Worm (Caenorhabditis elegans) whole organism, L3 larva: Measurements from ENCODE around the gene F53F4.4.

ENCODE experiments used
- R02D3.7 ChIP-seq: fragments of 150-350 bp; optimal IDR thresholded peaks from 2 replicates; lab custom pipeline; 2014; ENCODE audit warnings: missing biosample characterization, missing genetic modification characterization
- aly-2 ChIP-seq: fragments of 150-350 bp; optimal IDR thresholded peaks from 2 replicates; lab custom pipeline; 2014; ENCODE audit warnings: missing biosample characterization, missing genetic modification characterization
- ceh-28 ChIP-seq: fragments of 150-350 bp; optimal IDR thresholded peaks from 2 replicates; lab custom pipeline; 2014; ENCODE audit warnings: missing biosample characterization, missing genetic modification reagents, missing genetic modification characterization
- ceh-9 ChIP-seq: sonication (generic microtip); optimal IDR thresholded peaks from 2 replicates; lab custom pipeline; 2018; ENCODE audit warnings: missing biosample characterization, missing genetic modification characterization
- egl-5 ChIP-seq: fragments of 150-350 bp; optimal IDR thresholded peaks from 2 replicates; lab custom pipeline; 2017; ENCODE audit warnings: missing biosample characterization, missing genetic modification reagents, missing genetic modification characterization, inconsistent platforms
- elt-3 ChIP-seq, 3 experiments: fragments of 150-350 bp in 1 of 3; sonication (generic microtip) in 2 of 3; optimal IDR thresholded peaks; 2 replicates in 2 of 3; 4 replicates in 1 of 3; lab custom pipeline; 2014 to 2017; ENCODE audit warnings: missing biosample characterization in 3 of 3, missing genetic modification characterization in 3 of 3
- fos-1 ChIP-seq: fragments of 150-350 bp; optimal IDR thresholded peaks from 2 replicates; lab custom pipeline; 2014; ENCODE audit warnings: missing biosample characterization, missing genetic modification characterization
- hmg-11 ChIP-seq: sonication (generic microtip); optimal IDR thresholded peaks from 2 replicates; lab custom pipeline; 2016; ENCODE audit warnings: missing genetic modification characterization, missing compliant biosample characterization
- jun-1 ChIP-seq: fragments of 150-350 bp; optimal IDR thresholded peaks from 2 replicates; lab custom pipeline; 2014; ENCODE audit warnings: missing biosample characterization, missing genetic modification reagents, missing genetic modification characterization
- lin-15B ChIP-seq: fragments of 150-350 bp; optimal IDR thresholded peaks from 2 replicates; lab custom pipeline; 2014; ENCODE audit warnings: missing biosample characterization, missing genetic modification characterization
- lin-39 ChIP-seq: fragments of 150-350 bp; optimal IDR thresholded peaks from 2 replicates; lab custom pipeline; 2018; ENCODE audit warnings: missing biosample characterization, missing genetic modification reagents, missing genetic modification characterization
- lsy-12 ChIP-seq: sonication (generic microtip); optimal IDR thresholded peaks from 2 replicates; lab custom pipeline; 2016; ENCODE audit warnings: mild to moderate bottlenecking, missing genetic modification characterization, missing compliant biosample characterization
- mdl-1 ChIP-seq: fragments of 150-350 bp; optimal IDR thresholded peaks from 2 replicates; lab custom pipeline; 2014; ENCODE audit warnings: missing biosample characterization, missing genetic modification characterization
- mml-1 ChIP-seq: fragments of 150-350 bp; sonication (generic microtip); optimal IDR thresholded peaks from 3 replicates; lab custom pipeline; 2014; ENCODE audit warnings: missing biosample characterization, missing genetic modification characterization
- nfya-1 ChIP-seq: sonication (generic microtip); optimal IDR thresholded peaks from 2 replicates; lab custom pipeline; 2017; ENCODE audit warnings: missing genetic modification characterization, mild to moderate bottlenecking, missing compliant biosample characterization, antibody characterized with exemption, moderate library complexity; ENCODE audit not compliant: insufficient read depth
- nhr-11 ChIP-seq: fragments of 150-350 bp; optimal IDR thresholded peaks from 2 replicates; lab custom pipeline; 2014; ENCODE audit warnings: missing biosample characterization, missing genetic modification characterization
- nhr-12 ChIP-seq: fragments of 150-350 bp; optimal IDR thresholded peaks from 2 replicates; lab custom pipeline; 2014; ENCODE audit warnings: missing biosample characterization, missing genetic modification characterization
- nhr-23 ChIP-seq: fragments of 150-350 bp; optimal IDR thresholded peaks from 2 replicates; lab custom pipeline; 2014; ENCODE audit warnings: missing biosample characterization, missing genetic modification reagents, missing genetic modification characterization
- nhr-237 ChIP-seq: fragments of 150-350 bp; optimal IDR thresholded peaks from 2 replicates; lab custom pipeline; 2014; ENCODE audit warnings: missing biosample characterization, missing genetic modification characterization
- nhr-28 ChIP-seq: fragments of 150-350 bp; optimal IDR thresholded peaks from 2 replicates; lab custom pipeline; 2014; ENCODE audit warnings: missing biosample characterization, missing genetic modification characterization
- nhr-43 ChIP-seq: sonication (generic microtip); optimal IDR thresholded peaks from 2 replicates; lab custom pipeline; 2016; ENCODE audit warnings: mild to moderate bottlenecking, missing genetic modification characterization, missing compliant biosample characterization; ENCODE audit not compliant: poor library complexity, severe bottlenecking
- nhr-77 ChIP-seq: fragments of 150-350 bp; optimal IDR thresholded peaks from 2 replicates; lab custom pipeline; 2014; ENCODE audit warnings: missing biosample characterization, missing genetic modification characterization
- pha-4 ChIP-seq: fragments of 150-350 bp; optimal IDR thresholded peaks from 2 replicates; lab custom pipeline; 2014; ENCODE audit warnings: missing biosample characterization, missing genetic modification reagents, missing genetic modification characterization
- sea-2 ChIP-seq: fragments of 150-350 bp; sonication (generic microtip); optimal IDR thresholded peaks from 4 replicates; lab custom pipeline; 2014; ENCODE audit warnings: missing biosample characterization, missing genetic modification reagents, missing genetic modification characterization
- skn-1 ChIP-seq: fragments of 150-350 bp; optimal IDR thresholded peaks from 2 replicates; lab custom pipeline; 2014; ENCODE audit warnings: missing biosample characterization, missing genetic modification characterization
- snpc-4 ChIP-seq: fragments of 150-350 bp; optimal IDR thresholded peaks from 2 replicates; lab custom pipeline; 2014; ENCODE audit warnings: missing biosample characterization, missing genetic modification characterization
- tbx-2 ChIP-seq: sonication (generic microtip); optimal IDR thresholded peaks from 2 replicates; lab custom pipeline; 2016; ENCODE audit warnings: mild to moderate bottlenecking, missing genetic modification characterization, missing compliant biosample characterization
- unc-62 ChIP-seq: fragments of 150-350 bp; sonication (generic microtip); optimal IDR thresholded peaks from 4 replicates; lab custom pipeline; 2014; ENCODE audit warnings: missing biosample characterization, missing genetic modification reagents, missing genetic modification characterization
- zag-1 ChIP-seq: fragments of 150-350 bp; optimal IDR thresholded peaks from 2 replicates; lab custom pipeline; 2014; ENCODE audit warnings: missing biosample characterization, missing genetic modification characterization

F53F4.4 gene

ce11 chrV:13587902-13588301, 5.3 kb upstream of the F53F4.4 start, which contains the start of gene F53F4.17:
F53F4.17 (plus strand) TSS chrV:13588202.
- TF ChIP-seq mml-1 (tag; lab: Kevin White, UChicago), result no peak
- no peak for TF ChIP-seq mdl-1 (tag; lab: Kevin White, UChicago)
- no peak for TF ChIP-seq zag-1 (tag; lab: Kevin White, UChicago)
- TF ChIP-seq nhr-237 (tag; lab: Kevin White, UChicago), result no peak
- TF ChIP-seq skn-1, result no peak

DNA sequence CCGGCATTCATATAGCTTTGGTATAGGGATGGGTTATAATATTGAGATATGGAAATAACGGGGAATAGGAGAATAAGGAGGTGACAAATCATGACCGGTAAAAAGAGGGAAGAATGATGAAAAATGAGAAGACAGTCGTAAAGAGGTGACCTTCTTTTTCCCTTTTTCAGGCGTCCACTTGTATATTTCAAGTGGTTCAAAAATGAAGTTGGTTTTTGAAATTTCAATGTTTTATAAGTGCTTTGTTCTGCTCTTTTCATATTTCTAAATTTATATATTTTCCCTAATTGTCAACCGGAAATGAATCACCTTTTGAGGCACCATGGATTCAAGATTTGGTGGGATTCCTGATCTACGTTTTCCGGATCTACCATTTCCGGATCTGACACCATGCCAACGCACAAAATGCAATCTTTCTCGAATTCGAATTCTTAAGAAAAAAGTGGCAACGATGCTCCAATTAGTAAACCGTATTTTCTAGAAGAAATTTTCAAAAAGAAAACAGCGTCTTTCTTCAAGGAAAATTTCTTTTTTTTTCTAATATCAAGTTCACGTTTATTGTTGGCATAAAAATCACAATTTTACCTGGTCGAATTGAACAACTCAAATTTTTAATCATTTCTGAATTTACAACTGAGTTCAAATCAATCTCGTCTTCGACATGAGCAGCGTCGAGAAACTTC, 3.5 kb upstream of the F53F4.4 start, which contains the start of the genes F53F4.2 and F53F4.18:
Gene F53F4.2 (minus strand): TSS at position 101 of the 683 bp plus-strand sequence.
Gene F53F4.18 (plus strand): TSS at position 633 of the 683 bp plus-strand sequence.
- no peak for TF ChIP-seq nhr-77 (tag; lab: Kevin White, UChicago)
- no peak for TF ChIP-seq lin-15B (tag; lab: Kevin White, UChicago)
- no peak for TF ChIP-seq sea-2 (GFP tag; lab: Kevin White, UChicago)
- TF ChIP-seq nfya-1 (tag; lab: Kevin White, UChicago), result no peak

ce11 chrV:13591504-13592174, 1.5 kb upstream of the F53F4.4 start, which contains the start of gene tbcb-1:
tbcb-1 (plus strand) TSS chrV:13592124.
- peak; percentile 80 for TF ChIP-seq lin-15B (tag; lab: Kevin White, UChicago)
- TF ChIP-seq zag-1 (tag; lab: Kevin White, UChicago), result no peak
- TF ChIP-seq lin-39 (tag; lab: Kevin White, UChicago), result no peak
- peak; percentile 34 for TF ChIP-seq nhr-23 (tag; lab: Kevin White, UChicago)
- peak; percentile 36 for TF ChIP-seq snpc-4
- TF ChIP-seq pha-4 (tag; lab: Kevin White, UChicago), result peak; percentile 43
- TF ChIP-seq, all 47 proteins: peak for 4

ce11 chrV:13598370-13598769, 5.2 kb downstream of the F53F4.4 start:
- no peak for TF ChIP-seq lsy-12
- TF ChIP-seq lin-39 (tag; lab: Kevin White, UChicago), result no peak
- TF ChIP-seq R02D3.7 (tag; lab: Kevin White, UChicago), result no peak

DNA sequence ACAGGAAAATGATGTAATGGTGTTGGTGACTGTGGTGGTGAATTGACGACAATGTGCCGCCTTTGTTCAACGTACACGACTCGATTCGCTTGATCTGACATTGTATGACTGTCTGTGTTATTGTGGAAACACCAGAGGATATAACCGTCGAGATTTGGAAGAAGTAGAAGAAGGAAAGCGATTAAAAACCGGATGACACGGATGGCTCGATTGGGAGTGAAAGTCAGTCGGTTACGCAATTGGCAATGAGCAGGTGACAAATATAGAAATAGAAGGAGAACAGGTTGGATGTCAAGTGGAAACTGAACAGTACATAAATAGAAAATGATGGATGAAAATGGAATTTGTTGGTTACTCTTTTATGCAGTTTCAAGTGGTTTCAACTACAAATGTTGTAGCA, 7.7 kb downstream of the F53F4.4 start, which contains the start of gene rdy-2:
Gene rdy-2 (minus strand): TSS at position 101 of the 400 bp plus-strand sequence.
- TF ChIP-seq elt-3 (tag; optimal IDR thresholded peaks at IDR 0.05; lab: Kevin White, UChicago) (no peak), nhr-43 (tag; lab: Kevin White, UChicago) (no peak), jun-1 (tag; lab: Kevin White, UChicago) (no peak), ceh-28 (tag; lab: Kevin White, UChicago) (no peak), aly-2 (tag; lab: Kevin White, UChicago) (no peak), zag-1 (tag; lab: Kevin White, UChicago) (no peak), lin-39 (tag; lab: Kevin White, UChicago) (no peak), hmg-11 (no peak), egl-5 (tag; lab: Kevin White, UChicago) (no peak), nhr-11 (tag; lab: Kevin White, UChicago) (no peak), unc-62 (no peak), nhr-12 (tag; lab: Kevin White, UChicago) (no peak), ceh-9 (tag; lab: Kevin White, UChicago) (no peak), R02D3.7 (tag; lab: Kevin White, UChicago) (no peak), nhr-28 (tag; lab: Kevin White, UChicago) (no peak), fos-1 (tag; lab: Kevin White, UChicago) (no peak), lin-15B (tag; lab: Kevin White, UChicago) (no peak), nfya-1 (tag; lab: Kevin White, UChicago) (no peak), tbx-2 (no peak)
- TF ChIP-seq, all 47 proteins: peak for 0
